Worm (Caenorhabditis elegans) whole organism, mixed stage, embryonic: ENCODE data around the gene mdt-29.
A peak's percentile ranks its signal among the peaks of the same experiment; 100 is the strongest.

Experiments used
- bed-3 ChIP-seq: fragments of 200-800 bp; sonication (Bioruptor generic); optimal IDR thresholded peaks from 3 replicates; lab custom pipeline; 2018; ENCODE audit warnings: mild to moderate bottlenecking, missing genetic modification characterization, moderate library complexity, missing compliant biosample characterization
- blmp-1 ChIP-seq: fragments of 150-350 bp; optimal IDR thresholded peaks from 2 replicates; lab custom pipeline; 2014; ENCODE audit warnings: missing biosample characterization, missing genetic modification characterization
- ceh-39 ChIP-seq: fragments of 150-350 bp; optimal IDR thresholded peaks from 2 replicates; lab custom pipeline; 2014; ENCODE audit warnings: missing biosample characterization, missing genetic modification characterization
- ceh-83 ChIP-seq: fragments of 200-800 bp; sonication (Bioruptor generic); optimal IDR thresholded peaks from 2 replicates; lab custom pipeline; 2018; ENCODE audit warnings: mild to moderate bottlenecking, missing genetic modification characterization, missing compliant biosample characterization
- cnd-1 ChIP-seq: fragments of 200-800 bp; sonication (Bioruptor generic); optimal IDR thresholded peaks from 2 replicates; lab custom pipeline; 2018; ENCODE audit warnings: mild to moderate bottlenecking, missing genetic modification characterization, missing compliant biosample characterization
- drap-1 ChIP-seq: fragments of 200-800 bp; sonication (Bioruptor generic); optimal IDR thresholded peaks from 3 replicates; lab custom pipeline; 2018; ENCODE audit warnings: mild to moderate bottlenecking, missing genetic modification characterization, missing compliant biosample characterization
- elt-1 ChIP-seq: sonication (generic microtip); optimal IDR thresholded peaks from 2 replicates; lab custom pipeline; 2017; ENCODE audit warnings: missing genetic modification characterization, mild to moderate bottlenecking, missing compliant biosample characterization, antibody characterized with exemption, moderate library complexity, borderline replicate concordance; ENCODE audit not compliant: insufficient read depth
- elt-3 ChIP-seq: fragments of 150-350 bp; optimal IDR thresholded peaks from 2 replicates; lab custom pipeline; 2014; ENCODE audit warnings: missing biosample characterization, missing genetic modification characterization
- flh-1 ChIP-seq: fragments of 200-800 bp; sonication (Bioruptor generic); optimal IDR thresholded peaks from 2 replicates; lab custom pipeline; 2018; ENCODE audit warnings: mild to moderate bottlenecking, missing genetic modification characterization, moderate library complexity, missing compliant biosample characterization
- ham-2 ChIP-seq: fragments of 200-800 bp; sonication (Bioruptor generic); optimal IDR thresholded peaks from 2 replicates; lab custom pipeline; 2018; ENCODE audit warnings: mild to moderate bottlenecking, missing genetic modification characterization, missing compliant biosample characterization
- hlh-1 ChIP-seq: fragments of 150-350 bp; optimal IDR thresholded peaks from 2 replicates; lab custom pipeline; 2014; ENCODE audit warnings: missing biosample characterization, missing genetic modification reagents, missing genetic modification characterization
- lin-32 ChIP-seq: fragments of 200-800 bp; sonication (Bioruptor generic); optimal IDR thresholded peaks from 2 replicates; lab custom pipeline; 2018; ENCODE audit warnings: mild to moderate bottlenecking, missing genetic modification characterization, missing compliant biosample characterization
- mep-1 ChIP-seq: fragments of 150-350 bp; optimal IDR thresholded peaks from 2 replicates; lab custom pipeline; 2017; ENCODE audit warnings: missing biosample characterization, missing genetic modification reagents, missing genetic modification characterization, inconsistent platforms
- mls-2 ChIP-seq: sonication (generic microtip); optimal IDR thresholded peaks from 2 replicates; lab custom pipeline; 2016; ENCODE audit warnings: mild to moderate bottlenecking, missing genetic modification characterization, moderate library complexity, missing compliant biosample characterization
- nhr-12 ChIP-seq: fragments of 150-350 bp; optimal IDR thresholded peaks from 2 replicates; lab custom pipeline; 2014; ENCODE audit warnings: missing biosample characterization, missing genetic modification characterization
- nhr-2 ChIP-seq: fragments of 150-350 bp; optimal IDR thresholded peaks from 2 replicates; lab custom pipeline; 2014; ENCODE audit warnings: missing biosample characterization, missing genetic modification characterization
- nhr-237 ChIP-seq: fragments of 150-350 bp; optimal IDR thresholded peaks from 2 replicates; lab custom pipeline; 2014; ENCODE audit warnings: missing biosample characterization, missing genetic modification characterization
- nhr-76 ChIP-seq: sonication (generic microtip); optimal IDR thresholded peaks from 2 replicates; lab custom pipeline; 2017; ENCODE audit warnings: missing biosample characterization, missing genetic modification characterization
- pha-4 ChIP-seq: fragments of 150-350 bp; optimal IDR thresholded peaks from 2 replicates; lab custom pipeline; 2018; ENCODE audit warnings: missing biosample characterization, missing genetic modification reagents, missing genetic modification characterization
- sem-2 ChIP-seq: fragments of 200-800 bp; sonication (Bioruptor generic); optimal IDR thresholded peaks from 2 replicates; lab custom pipeline; 2018; ENCODE audit warnings: mild to moderate bottlenecking, missing genetic modification characterization, missing compliant biosample characterization
- snpc-4 ChIP-seq: fragments of 150-350 bp; optimal IDR thresholded peaks from 2 replicates; lab custom pipeline; 2014; ENCODE audit warnings: missing biosample characterization, missing genetic modification characterization
- sptf-1 ChIP-seq: sonication (generic microtip); optimal IDR thresholded peaks from 2 replicates; lab custom pipeline; 2017; ENCODE audit warnings: mild to moderate bottlenecking, missing genetic modification characterization, moderate library complexity, missing compliant biosample characterization
- tbx-8 ChIP-seq: fragments of 200-800 bp; sonication (Bioruptor generic); optimal IDR thresholded peaks from 2 replicates; lab custom pipeline; 2018; ENCODE audit warnings: mild to moderate bottlenecking, missing genetic modification characterization, moderate library complexity, missing compliant biosample characterization
- unc-39 ChIP-seq: fragments of 150-350 bp; optimal IDR thresholded peaks from 2 replicates; lab custom pipeline; 2014; ENCODE audit warnings: missing biosample characterization, missing genetic modification characterization
- zip-8 ChIP-seq: fragments of 150-350 bp; optimal IDR thresholded peaks from 2 replicates; lab custom pipeline; 2014; ENCODE audit warnings: missing biosample characterization, missing genetic modification characterization
- ztf-11 ChIP-seq: fragments of 150-350 bp; optimal IDR thresholded peaks from 2 replicates; lab custom pipeline; 2014; ENCODE audit warnings: missing biosample characterization, missing genetic modification characterization

The mdt-29 gene

DNA sequence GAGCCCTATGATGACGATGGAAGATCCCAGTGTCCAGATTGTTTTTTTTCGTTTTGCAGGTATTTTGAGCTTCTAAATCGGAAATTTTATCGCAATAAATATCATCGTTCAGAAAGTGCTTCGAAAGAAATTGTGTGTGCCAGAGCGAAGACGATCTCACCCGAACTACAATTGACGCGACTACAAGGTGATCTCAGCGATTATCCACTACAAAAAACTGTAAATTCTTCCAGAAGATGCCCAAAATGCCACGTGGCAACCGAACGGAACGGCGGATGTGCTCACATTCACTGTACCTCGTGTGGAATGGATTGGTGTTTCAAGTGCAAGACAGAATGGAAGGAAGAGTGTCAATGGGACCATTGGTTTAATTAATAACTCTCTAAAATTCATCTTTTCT is at the start of gene mdt-29:
Gene mdt-29, plus strand, starts transcription at position 301 of the 400 bp plus-strand sequence.
- TF ChIP-seq lin-32 (no peak), bed-3 (GFP tag; lab: Kevin White, UChicago) (no peak), flh-1 (GFP tag; lab: Kevin White, UChicago) (no peak), elt-1 (tag; lab: Kevin White, UChicago) (no peak), sptf-1 (tag; lab: Kevin White, UChicago) (no peak), mep-1 (tag; lab: Kevin White, UChicago) (no peak), ztf-11 (tag; lab: Kevin White, UChicago) (no peak), zip-8 (tag; lab: Kevin White, UChicago) (no peak), ceh-83 (GFP tag; lab: Kevin White, UChicago) (no peak), mls-2 (tag; lab: Kevin White, UChicago) (no peak), tbx-8 (no peak), nhr-237 (tag; lab: Kevin White, UChicago) (no peak), nhr-2 (no peak), drap-1 (no peak), ceh-39 (tag; lab: Kevin White, UChicago) (no peak), nhr-12 (no peak), blmp-1 (tag; lab: Kevin White, UChicago) (no peak), hlh-1 (tag; lab: Kevin White, UChicago) (no peak)

ce11 chrIII:13724018-13724892 is 48.7 kb upstream of the mdt-29 start:
- TF ChIP-seq sem-2 (GFP tag; lab: Kevin White, UChicago) (no peak), blmp-1 (tag; lab: Kevin White, UChicago) (no peak), zip-8 (tag; lab: Kevin White, UChicago) (no peak)

DNA sequence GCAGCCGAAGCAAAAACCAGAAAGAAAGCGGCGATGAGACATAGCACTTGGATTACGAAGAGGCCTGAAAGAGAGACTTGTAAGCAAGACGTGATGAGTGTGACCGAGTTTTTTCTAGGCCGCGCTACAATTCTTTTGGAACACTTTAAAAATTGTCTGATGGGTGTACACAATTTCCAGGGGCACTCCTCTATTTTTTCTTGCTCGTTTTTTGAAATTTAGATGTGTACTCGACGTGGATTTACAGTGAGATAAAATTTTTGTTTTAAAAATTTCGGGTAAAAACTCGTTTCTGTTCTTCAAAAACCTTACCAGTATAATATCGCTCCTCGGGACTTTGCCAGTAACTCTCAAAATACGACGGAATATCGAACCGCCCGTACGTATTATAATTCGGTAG is 43.2 kb upstream of the mdt-29 start:
- no peak for TF ChIP-seq nhr-12

DNA sequence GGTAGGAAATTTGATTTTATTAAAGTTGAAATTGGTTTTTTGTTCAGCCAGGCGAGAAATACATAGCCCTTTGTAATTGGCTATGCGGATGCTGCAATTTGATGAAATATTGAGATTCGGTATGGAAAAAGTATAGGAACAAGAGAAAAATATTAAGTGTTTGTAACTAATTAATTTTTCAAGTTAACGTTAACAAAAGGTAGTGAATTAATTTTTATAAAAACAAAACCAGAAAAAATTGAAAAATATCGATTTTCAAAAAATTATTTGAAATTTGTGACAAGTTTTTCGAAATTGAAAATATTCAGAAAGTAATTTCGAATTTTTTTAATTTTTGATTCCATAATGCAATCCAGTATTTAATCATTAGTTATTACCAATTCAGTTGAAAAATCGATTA is 41.4 kb upstream of the mdt-29 start, which contains the start of gene W06F12.2:
Gene W06F12.2, minus strand, starts transcription at position 101 of the 400 bp plus-strand sequence.
- TF ChIP-seq blmp-1 (tag; lab: Kevin White, UChicago) (no peak), mep-1 (tag; lab: Kevin White, UChicago) (no peak), unc-39 (tag; lab: Kevin White, UChicago) (no peak), bed-3 (GFP tag; lab: Kevin White, UChicago) (no peak), flh-1 (GFP tag; lab: Kevin White, UChicago) (no peak), nhr-76 (tag; lab: Kevin White, UChicago) (no peak), hlh-1 (tag; lab: Kevin White, UChicago) (no peak), zip-8 (tag; lab: Kevin White, UChicago) (no peak), elt-1 (tag; lab: Kevin White, UChicago) (no peak), ztf-11 (tag; lab: Kevin White, UChicago) (no peak), snpc-4 (no peak), ham-2 (GFP tag; lab: Kevin White, UChicago) (no peak)

DNA sequence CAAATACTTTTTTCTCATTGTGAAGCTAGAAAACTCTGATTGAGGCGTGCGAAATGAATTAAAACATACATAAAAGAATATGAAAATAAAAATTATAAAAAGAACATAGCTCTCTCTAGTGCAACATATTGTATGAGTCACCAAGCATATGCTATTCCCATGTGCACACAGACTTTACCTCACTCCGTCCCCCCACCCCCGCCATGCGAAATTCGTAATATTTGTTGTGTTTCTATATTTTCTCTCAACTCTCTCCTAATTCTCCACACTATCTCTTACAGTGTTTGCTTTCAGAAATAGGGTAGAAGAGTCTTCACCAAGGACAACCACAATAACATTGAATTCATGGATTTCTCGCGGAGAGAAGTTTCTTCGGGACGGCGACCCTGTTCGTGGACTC is 40.3 kb upstream of the mdt-29 start:
- TF ChIP-seq pha-4 (tag; lab: Kevin White, UChicago): peak; percentile 49
- TF ChIP-seq sptf-1 (tag; lab: Kevin White, UChicago): no peak

DNA sequence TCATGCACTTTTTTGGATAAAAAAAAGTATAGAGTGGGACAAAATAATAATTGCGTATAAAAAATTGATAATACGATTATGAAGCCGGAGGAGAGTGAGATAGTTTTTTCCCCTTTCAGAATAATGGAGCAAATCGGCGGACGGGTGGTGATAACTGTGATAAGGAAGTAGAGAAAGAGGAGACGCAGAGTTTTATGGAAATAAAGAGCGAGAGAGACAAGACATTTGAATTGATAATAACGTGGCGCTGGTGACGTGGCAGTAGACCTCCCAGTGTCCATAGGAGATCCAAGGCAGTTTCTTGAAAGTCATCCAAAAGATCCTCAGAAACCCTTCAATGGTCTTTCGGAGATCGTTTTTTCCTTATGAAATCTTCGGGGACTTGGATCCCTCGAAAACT is 39.1 kb upstream of the mdt-29 start:
- TF ChIP-seq lin-32 (no peak), mls-2 (tag; lab: Kevin White, UChicago) (no peak), elt-3 (tag; lab: Kevin White, UChicago) (no peak), ztf-11 (tag; lab: Kevin White, UChicago) (no peak), tbx-8 (no peak), flh-1 (GFP tag; lab: Kevin White, UChicago) (no peak), cnd-1 (no peak)
